Worm (Caenorhabditis elegans) whole organism, midembryonic: Measurements from ENCODE around the gene oac-46.

Experiments
- T22C8.4 ChIP-seq: fragments of 200-800 bp; sonication (Bioruptor generic); IDR thresholded peaks from 2 replicates; pipeline ENCODE4 v1.3.6; 2022; ENCODE audit warnings: missing genetic modification characterization, missing compliant biosample characterization
- cog-1 ChIP-seq: sonication (generic microtip); optimal IDR thresholded peaks from 2 replicates; lab custom pipeline; 2016; ENCODE audit warnings: missing genetic modification characterization, missing compliant biosample characterization
- flt-1 ChIP-seq: fragments of 200-800 bp; sonication (Bioruptor generic); IDR thresholded peaks from 2 replicates; pipeline ENCODE4 v1.3.6; 2022; ENCODE audit warnings: missing genetic modification characterization, missing compliant biosample characterization
- klf-2 ChIP-seq: fragments of 200-800 bp; sonication (Bioruptor generic); conservative IDR thresholded peaks from 2 replicates; pipeline ENCODE4 v1.3.6; 2022; ENCODE audit warnings: missing genetic modification reagents, missing genetic modification characterization, missing compliant biosample characterization
- med-1 ChIP-seq: sonication (generic microtip); optimal IDR thresholded peaks from 2 replicates; lab custom pipeline; 2017; ENCODE audit warnings: missing genetic modification characterization, mild to moderate bottlenecking, missing compliant biosample characterization, antibody characterized with exemption, missing genetic modification reagents; ENCODE audit not compliant: insufficient read depth
- ref-1 ChIP-seq: fragments of 200-800 bp; sonication (Bioruptor generic); conservative IDR thresholded peaks from 2 replicates; pipeline ENCODE4 v1.3.6; 2022; ENCODE audit warnings: missing genetic modification reagents, missing genetic modification characterization, missing compliant biosample characterization
- tab-1 ChIP-seq: fragments of 200-800 bp; sonication (Bioruptor generic); IDR thresholded peaks from 2 replicates; pipeline ENCODE4 v1.3.6; 2022; ENCODE audit warnings: missing genetic modification characterization, missing compliant biosample characterization
- ztf-23 ChIP-seq: fragments of 200-800 bp; sonication (Bioruptor generic); IDR thresholded peaks from 2 replicates; pipeline ENCODE4 v1.3.6; 2022; ENCODE audit warnings: missing genetic modification reagents, missing genetic modification characterization, missing compliant biosample characterization
- ztf-29 ChIP-seq: fragments of 200-800 bp; sonication (Bioruptor generic); IDR thresholded peaks from 2 replicates; pipeline ENCODE4 v1.3.6; 2022; ENCODE audit warnings: missing genetic modification reagents, missing genetic modification characterization, missing compliant biosample characterization

oac-46 gene

DNA sequence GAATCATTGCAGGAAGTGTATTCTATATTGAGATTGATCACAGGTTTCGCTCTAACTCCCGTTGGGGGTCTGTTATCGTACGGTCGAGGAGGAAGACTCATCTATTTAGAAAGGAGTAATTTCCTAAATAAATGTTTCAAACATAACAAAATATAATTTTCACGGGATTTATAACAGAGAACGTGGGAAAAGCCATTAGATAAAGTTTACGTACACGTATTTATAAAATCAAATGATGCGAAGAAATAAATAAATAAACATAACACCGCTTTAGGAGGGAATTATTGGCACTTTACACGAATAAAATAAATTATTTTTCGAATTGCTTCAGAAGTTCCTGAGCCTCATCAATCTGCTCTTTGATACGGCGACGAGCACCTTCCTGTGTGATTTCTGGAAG is 43.4 kb downstream of the oac-46 start, which contains the start of gene F07H5.10:
TSS of gene F07H5.10 (minus strand) at position 101 of the 400 bp plus-strand sequence.
- TF ChIP-seq ztf-29 (GFP tag; lab: Robert Waterston, UW): no peak
- no peak for TF ChIP-seq klf-2
- TF ChIP-seq ref-1 (GFP tag; lab: Robert Waterston, UW): no peak
- TF ChIP-seq ztf-23 (GFP tag; lab: Robert Waterston, UW): no peak
- TF ChIP-seq cog-1 (tag; lab: Kevin White, UChicago): no peak
- no peak for TF ChIP-seq tab-1 (GFP tag; lab: Robert Waterston, UW)
- TF ChIP-seq flt-1 (GFP tag; lab: Robert Waterston, UW): no peak
- TF ChIP-seq med-1 (GFP tag; lab: Kevin White, UChicago): no peak
- no peak for TF ChIP-seq T22C8.4

DNA sequence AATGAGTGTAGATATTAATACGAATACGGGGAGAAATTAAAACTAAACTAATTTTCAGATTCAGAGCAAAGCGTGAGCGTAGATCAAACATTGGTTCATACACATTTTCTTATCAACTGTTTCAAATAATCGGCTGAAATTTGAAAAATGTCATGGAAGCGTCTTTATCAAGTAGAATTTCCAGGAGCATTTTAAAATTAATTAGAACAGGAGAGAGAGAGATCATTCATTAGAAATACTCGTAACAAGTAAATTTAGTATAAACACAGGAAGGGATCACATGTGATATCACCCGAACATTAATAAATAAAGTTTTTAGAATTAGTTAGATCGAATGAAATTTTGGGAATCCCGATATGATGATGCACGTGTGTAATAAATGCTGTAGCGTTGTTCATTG is 45.0 kb downstream of the oac-46 start, which contains the start of gene pho-13:
TSS of gene pho-13 (minus strand) at position 101 of the 400 bp plus-strand sequence.
- TF ChIP-seq ztf-29 (GFP tag; lab: Robert Waterston, UW) (no peak), T22C8.4 (no peak), flt-1 (GFP tag; lab: Robert Waterston, UW) (no peak), cog-1 (tag; lab: Kevin White, UChicago) (no peak), klf-2 (no peak), tab-1 (GFP tag; lab: Robert Waterston, UW) (no peak), ref-1 (GFP tag; lab: Robert Waterston, UW) (no peak), ztf-23 (GFP tag; lab: Robert Waterston, UW) (no peak), med-1 (GFP tag; lab: Kevin White, UChicago) (no peak)

DNA sequence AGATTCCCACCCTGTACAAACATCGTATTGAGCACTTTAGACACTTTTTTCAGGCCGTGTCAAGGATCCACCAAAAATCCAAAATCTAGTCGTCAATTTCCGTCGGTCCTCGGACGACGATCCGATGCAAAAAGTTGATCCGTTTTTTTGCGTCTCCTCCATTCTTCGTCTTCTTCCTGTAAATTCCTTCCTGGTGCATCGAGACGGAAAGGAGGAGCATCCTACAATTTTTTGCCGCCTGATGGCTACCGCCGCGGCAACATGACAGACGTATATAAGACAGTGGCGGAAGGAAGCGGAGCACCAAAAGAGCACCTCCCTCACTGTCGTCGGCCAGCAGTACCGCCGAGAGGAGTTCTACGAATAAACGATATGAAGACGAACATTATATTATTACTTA is 51.1 kb downstream of the oac-46 start, which contains the start of gene appg-2:
TSS of gene appg-2 (plus strand) at position 301 of the 400 bp plus-strand sequence.
- TF ChIP-seq cog-1 (tag; lab: Kevin White, UChicago): no peak
- TF ChIP-seq ztf-23 (GFP tag; lab: Robert Waterston, UW): no peak
- TF ChIP-seq T22C8.4: no peak
- no peak for TF ChIP-seq ref-1 (GFP tag; lab: Robert Waterston, UW)
- no peak for TF ChIP-seq ztf-29 (GFP tag; lab: Robert Waterston, UW)

DNA sequence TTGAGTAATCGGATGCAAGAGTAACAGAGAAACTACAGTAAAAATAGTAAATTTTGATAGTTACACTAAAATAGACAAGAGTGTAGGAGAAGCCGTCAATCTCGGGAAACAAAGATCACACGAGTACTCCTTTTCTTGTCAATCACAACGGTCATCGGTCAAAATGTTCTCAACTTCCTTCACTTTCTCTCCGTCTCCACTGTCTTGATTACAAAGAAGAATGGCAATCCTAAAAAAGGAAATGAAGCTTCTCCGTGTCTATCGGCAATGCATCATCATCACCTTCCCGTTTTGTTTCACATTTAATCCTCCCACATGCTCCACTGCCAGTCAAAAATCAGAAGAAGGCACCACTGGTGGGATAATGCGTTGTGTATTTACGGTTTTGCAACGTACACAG is 52.2 kb downstream of the oac-46 start:
- TF ChIP-seq ztf-29 (GFP tag; lab: Robert Waterston, UW) (no peak), med-1 (GFP tag; lab: Kevin White, UChicago) (no peak), tab-1 (GFP tag; lab: Robert Waterston, UW) (no peak)
